Worm (Caenorhabditis elegans): ENCODE data around the gene F26A1.3.
A peak's percentile ranks its signal among the peaks of the same experiment; 100 is the strongest.

The F26A1.3 gene

ce11 chrIII:4792560-4793136 lies 34.1 kb upstream of the F26A1.3 start, which contains the start of gene mip-1:
Gene mip-1, plus strand, starts transcription at chrIII:4793086.
- TF ChIP-seq ZK546.5 (tag; optimal IDR thresholded peaks at IDR 0.05) (no peak), lin-38 (GFP tag; IDR thresholded peaks at IDR 0.05) (0 out of 2 replicates have a peak, but pooled peaks have one; percentile 25), unc-130 (GFP tag; optimal IDR thresholded peaks at IDR 0.05) (peak; percentile 40)

ce11 chrIII:4796039-4796438 lies 30.7 kb upstream of the F26A1.3 start:
- TF ChIP-seq lin-1 (GFP tag; IDR thresholded peaks at IDR 0.05) (0 out of 2 replicates have a peak, but pooled peaks have one; percentile 35), daf-8 (GFP tag; IDR thresholded peaks at IDR 0.05) (no peak), nhr-11 (tag; optimal IDR thresholded peaks at IDR 0.05) (peak; percentile 13), duxl-1 (tag; optimal IDR thresholded peaks at IDR 0.05; ENCODE audit: poor library complexity) (peak; percentile 48), D1046.2 (GFP tag; IDR thresholded peaks at IDR 0.05) (no peak), zfp-3 (GFP tag; conservative IDR thresholded peaks at IDR 0.05) (no peak), mes-2 (tag; optimal IDR thresholded peaks at IDR 0.05; ENCODE audit: poor library complexity, severe bottlenecking) (peak; percentile 85), unc-62 (GFP tag; optimal IDR thresholded peaks at IDR 0.05 in 1 of 2) (peak in 1 of 2 experiments; percentile 98), unc-62 (tag; optimal IDR thresholded peaks at IDR 0.05) (no peak), spr-1 (tag; optimal IDR thresholded peaks at IDR 0.05) (peak; percentile 1), Y48G9A.11 (GFP tag; IDR thresholded peaks at IDR 0.05) (no peak), ztf-7 (tag; optimal IDR thresholded peaks at IDR 0.05) (peak; percentile 25), pqm-1 (tag; optimal IDR thresholded peaks at IDR 0.05) (peak; percentile 57), nhr-6 (tag; optimal IDR thresholded peaks at IDR 0.05) (peak; percentile 87), dmd-6 (GFP tag; IDR thresholded peaks at IDR 0.05) (peak; percentile 62), dve-1 (tag; optimal IDR thresholded peaks at IDR 0.05; ENCODE audit: insufficient read depth) (peak; percentile 86), T26A8.4 (GFP tag; IDR thresholded peaks at IDR 0.05) (peak; percentile 67), fkh-10 (GFP tag; optimal IDR thresholded peaks at IDR 0.05) (peak; percentile 41), ctbp-1 (GFP tag; IDR thresholded peaks at IDR 0.05) (peak; percentile 25; the same call in 1 of the 2 replicates), daf-19 (GFP tag; conservative IDR thresholded peaks at IDR 0.05) (0 out of 2 replicates have a peak, but pooled peaks have one; percentile 39), zag-1 (tag; optimal IDR thresholded peaks at IDR 0.05) (no peak), ceh-82 (tag; optimal IDR thresholded peaks at IDR 0.05) (no peak), mdl-1 (tag; optimal IDR thresholded peaks at IDR 0.05) (peak in 1 of 2 experiments; percentile 70), ceh-62 (tag; optimal IDR thresholded peaks at IDR 0.05) (no peak), fos-1 (tag; optimal IDR thresholded peaks at IDR 0.05) (peak; percentile 77), madf-9 (GFP tag; conservative IDR thresholded peaks at IDR 0.05) (0 out of 2 replicates have a peak, but pooled peaks have one; percentile 20), pha-4 (GFP tag; IDR thresholded peaks at IDR 0.05) (0 out of 2 replicates have a peak, but pooled peaks have one; percentile 50), pha-4 (tag; optimal IDR thresholded peaks at IDR 0.05) (peak; percentile 64), mep-1 (tag; optimal IDR thresholded peaks at IDR 0.05) (peak; percentile 86), F10B5.3 (tag; optimal IDR thresholded peaks at IDR 0.05) (peak; percentile 10), mxl-2 (GFP tag; conservative IDR thresholded peaks at IDR 0.05) (no peak), ceh-28 (tag; optimal IDR thresholded peaks at IDR 0.05) (peak; percentile 6), hmg-1.1 (GFP tag; IDR thresholded peaks at IDR 0.05) (peak; percentile 81), sdz-12 (GFP tag; optimal IDR thresholded peaks at IDR 0.05) (no peak), Y105C5A.15 (GFP tag; IDR thresholded peaks at IDR 0.05) (0 out of 2 replicates have a peak, but pooled peaks have one; percentile 6), daf-12 (tag; optimal IDR thresholded peaks at IDR 0.05) (no peak), hlh-30 (tag; optimal IDR thresholded peaks at IDR 0.05; ENCODE audit: insufficient read depth) (peak; percentile 94), spr-3 (GFP tag; optimal IDR thresholded peaks at IDR 0.05) (no peak), hlh-11 (tag; optimal IDR thresholded peaks at IDR 0.05) (peak; percentile 93), nhr-77 (tag; optimal IDR thresholded peaks at IDR 0.05) (peak; percentile 46), zip-2 (tag; optimal IDR thresholded peaks at IDR 0.05) (no peak), set-16 (GFP tag; IDR thresholded peaks at IDR 0.05) (no peak), egl-27 (tag; optimal IDR thresholded peaks at IDR 0.05) (no peak), rbr-2 (tag; optimal IDR thresholded peaks at IDR 0.05) (peak; percentile 75), ama-1 (optimal IDR thresholded peaks at IDR 0.05) (peak; percentile 9), nhr-102 (tag; optimal IDR thresholded peaks at IDR 0.05) (peak; percentile 24)
